Fruit fly (Drosophila melanogaster) whole organism, embryonic: Measurements from ENCODE around the gene ash1.

ENCODE experiments used
- CG15011 ChIP-seq: fragments of 200-800 bp; sonication (Bioruptor generic); optimal IDR thresholded peaks from 3 replicates; lab custom pipeline; 2018; ENCODE audit warnings: missing biosample characterization, mild to moderate bottlenecking, missing genetic modification characterization
- CG15601 ChIP-seq: fragments of 200-800 bp; sonication (Bioruptor generic); optimal IDR thresholded peaks from 3 replicates; lab custom pipeline; 2019; ENCODE audit warnings: missing biosample characterization, mild to moderate bottlenecking, missing genetic modification characterization, moderate library complexity
- CG3065 ChIP-seq: fragments of 200-800 bp; sonication (Bioruptor generic); optimal IDR thresholded peaks from 2 replicates; lab custom pipeline; 2016; ENCODE audit warnings: missing biosample characterization, missing genetic modification characterization
- CG7839 ChIP-seq: fragments of 200-800 bp; sonication (Bioruptor generic); optimal IDR thresholded peaks from 3 replicates; lab custom pipeline; 2018; ENCODE audit warnings: missing biosample characterization, mild to moderate bottlenecking, missing genetic modification characterization, moderate library complexity
- CG7987 ChIP-seq: fragments of 200-800 bp; sonication (Bioruptor generic); optimal IDR thresholded peaks from 2 replicates; lab custom pipeline; 2018; ENCODE audit warnings: missing biosample characterization, mild to moderate bottlenecking, missing genetic modification characterization, moderate library complexity
- CrebB ChIP-seq: fragments of 200-800 bp; sonication (Bioruptor generic); optimal IDR thresholded peaks from 3 replicates; lab custom pipeline; 2018; ENCODE audit warnings: missing biosample characterization, mild to moderate bottlenecking, missing genetic modification characterization
- Hmx ChIP-seq: fragments of 200-800 bp; sonication (Bioruptor generic); optimal IDR thresholded peaks from 2 replicates; lab custom pipeline; 2016; ENCODE audit warnings: missing biosample characterization, missing genetic modification characterization
- MBD-R2 ChIP-seq: fragments of 200-800 bp; sonication (Bioruptor generic); IDR thresholded peaks from 2 replicates; pipeline ENCODE4 v1.3.6; 2022; ENCODE audit warnings: missing biosample characterization, missing genetic modification characterization
- Pdp1 ChIP-seq, 2 experiments: fragments of 200-800 bp; sonication (Bioruptor generic); optimal IDR thresholded peaks; 3 replicates each; lab custom pipeline; 2016; ENCODE audit warnings: missing biosample characterization in 2 of 2, missing genetic modification characterization in 2 of 2, mild to moderate bottlenecking in 1 of 2, moderate library complexity in 1 of 2
- Side ChIP-seq: fragments of 200-800 bp; sonication (Bioruptor generic); optimal IDR thresholded peaks from 2 replicates; lab custom pipeline; 2016; ENCODE audit warnings: missing biosample characterization, missing genetic modification characterization
- fru ChIP-seq: fragments of >200 bp; optimal IDR thresholded peaks from 2 replicates; lab custom pipeline; 2017
- odd ChIP-seq: fragments of 200-800 bp; sonication (Bioruptor generic); optimal IDR thresholded peaks from 2 replicates; lab custom pipeline; 2017; ENCODE audit warnings: missing biosample characterization, mild to moderate bottlenecking, missing genetic modification characterization
- tio ChIP-seq: fragments of 200-800 bp; sonication (Bioruptor generic); optimal IDR thresholded peaks from 2 replicates; lab custom pipeline; 2017; ENCODE audit warnings: missing biosample characterization, missing genetic modification characterization, inconsistent platforms

DNA sequence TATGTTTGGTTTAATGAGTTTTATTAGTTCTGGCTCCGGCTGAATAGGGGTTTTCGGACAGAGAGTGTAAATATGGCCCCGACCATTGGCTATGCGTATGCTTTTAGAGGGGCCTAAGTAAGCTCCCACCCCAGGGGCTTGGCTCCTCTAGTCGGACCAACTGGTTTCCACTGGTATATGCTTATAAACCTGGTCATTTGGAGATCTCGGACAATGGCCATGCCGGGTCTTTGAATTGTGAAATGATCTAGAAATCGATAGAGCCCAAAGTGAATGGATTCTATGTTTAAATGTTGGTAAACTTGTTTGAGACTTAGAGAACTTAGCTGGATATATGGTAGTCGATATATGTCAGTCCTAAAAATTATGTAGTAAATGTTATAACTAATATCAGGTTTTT lies 39.9 kb downstream of the ash1 start:
- TF ChIP-seq Pdp1 (GFP tag; optimal IDR thresholded peaks at IDR 0.05; lab: Kevin White, UChicago) (no peak), CG15011 (GFP tag; lab: Kevin White, UChicago) (no peak), odd (GFP tag; lab: Kevin White, UChicago) (no peak), Hmx (GFP tag; lab: Kevin White, UChicago) (no peak), fru (lab: Kevin White, UChicago) (no peak), CG3065 (GFP tag; lab: Kevin White, UChicago) (no peak), tio (no peak), Side (GFP tag; lab: Kevin White, UChicago) (no peak), CG7987 (no peak), MBD-R2 (no peak), CrebB (tag; lab: Kevin White, UChicago) (no peak), CG7839 (tag; lab: Kevin White, UChicago) (no peak), CG15601 (no peak)
